Fruit fly (Drosophila melanogaster): ENCODE results near the gene CG31626.

The CG31626 gene

DNA sequence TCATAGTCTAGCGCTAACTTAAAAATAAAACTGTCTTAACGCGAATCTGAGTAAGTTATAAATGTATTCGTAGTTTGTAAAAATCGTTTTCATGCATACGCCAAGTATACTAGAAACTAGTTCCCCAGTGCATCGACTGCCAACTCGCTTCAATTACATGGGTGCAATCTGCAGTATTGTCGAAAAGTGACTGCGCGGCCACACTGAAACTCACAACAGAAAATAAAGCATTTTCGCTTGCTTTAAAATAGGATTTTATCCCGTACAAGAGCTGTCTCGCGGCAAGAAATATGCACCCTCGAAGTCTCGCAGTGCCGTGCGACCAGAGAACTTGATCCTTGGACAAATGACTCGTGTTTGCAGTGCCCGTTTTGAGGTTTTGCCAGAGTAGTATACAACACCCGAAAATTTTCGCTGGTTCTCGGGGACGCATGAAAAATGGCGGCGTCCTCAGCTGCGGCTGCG, 15.4 kb downstream of the CG31626 start, which contains the start of gene CG8677 (continued):
- no peak for TF ChIP-seq CG12942 (GFP tag; optimal IDR thresholded peaks at IDR 0.05)

DNA sequence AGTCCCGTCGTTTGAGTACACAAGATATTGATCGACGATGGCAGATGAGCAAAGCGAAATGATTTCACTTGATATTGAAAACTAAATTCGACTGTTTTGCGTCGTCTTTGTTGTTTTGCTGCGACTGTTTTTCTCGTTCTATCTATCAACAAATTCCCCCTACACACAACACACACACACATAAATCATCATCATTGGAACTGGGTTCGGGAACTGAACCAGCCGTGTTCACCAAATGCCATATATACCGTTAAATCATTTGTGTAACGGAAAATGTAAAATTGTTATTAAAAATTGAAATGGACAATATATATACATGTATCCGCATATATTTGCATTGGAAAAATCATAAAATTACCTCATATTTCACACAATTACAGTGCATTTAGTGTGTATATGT, 16.1 kb downstream of the CG31626 start, which contains the start of gene Atg18b:
Gene Atg18b, minus strand, starts transcription at position 177 of the 400 bp plus-strand sequence.
- TF ChIP-seq Hr51 (GFP tag; optimal IDR thresholded peaks at IDR 0.05) = no peak
- TF ChIP-seq CG8924 (tag; optimal IDR thresholded peaks at IDR 0.05) = peak; percentile 44
- peak; percentile 28 for TF ChIP-seq pzg (GFP tag; optimal IDR thresholded peaks at IDR 0.05)
- TF ChIP-seq Blimp-1 (GFP tag; optimal IDR thresholded peaks at IDR 0.05) = no peak
- TF ChIP-seq CoRest (tag; optimal IDR thresholded peaks at IDR 0.05) = peak; percentile 14
- 0 out of 3 replicates have a peak, but pooled peaks have one; percentile 11 for TF ChIP-seq row (GFP tag; IDR thresholded peaks at IDR 0.05)
- peak; percentile 98 for TF ChIP-seq CG15514 (GFP tag; optimal IDR thresholded peaks at IDR 0.05)
- TF ChIP-seq CG12942 (GFP tag; optimal IDR thresholded peaks at IDR 0.05) = no peak
- TF ChIP-seq dimm (GFP tag; IDR thresholded peaks at IDR 0.05) = no peak
- TF ChIP-seq CG4617 (GFP tag; optimal IDR thresholded peaks at IDR 0.05; ENCODE audit: borderline replicate concordance) = peak; percentile 12
- peak; percentile 78 for TF ChIP-seq Myb (GFP tag; optimal IDR thresholded peaks at IDR 0.05)
- peak; percentile 84 for TF ChIP-seq CG10462 (GFP tag; optimal IDR thresholded peaks at IDR 0.05)
- TF ChIP-seq cg (GFP tag; optimal IDR thresholded peaks at IDR 0.05) = peak; percentile 62
- TF ChIP-seq CG3995 (GFP tag; optimal IDR thresholded peaks at IDR 0.05) = peak; percentile 83

- peak; percentile 42 for TF ChIP-seq pfk (GFP tag; optimal IDR thresholded peaks at IDR 0.05)
- TF ChIP-seq CG34376 (GFP tag; optimal IDR thresholded peaks at IDR 0.05) = peak; percentile 53
- TF ChIP-seq MBD-R2 (GFP tag; IDR thresholded peaks at IDR 0.05) = 0 out of 2 replicates have a peak, but pooled peaks have one; percentile 9
- 0 out of 3 replicates have a peak, but pooled peaks have one; percentile 17 for TF ChIP-seq ci (GFP tag; IDR thresholded peaks at IDR 0.05)
- TF ChIP-seq gsb (GFP tag; IDR thresholded peaks at IDR 0.05) = peak; percentile 52; the same call in 1 of the 2 replicates
- TF ChIP-seq cwo (GFP tag; optimal IDR thresholded peaks at IDR 0.05) = peak; percentile 29
- TF ChIP-seq CG17328 (GFP tag; IDR thresholded peaks at IDR 0.05) = peak; percentile 15; the same call in 1 of the 2 replicates
- TF ChIP-seq CG1603 (tag; optimal IDR thresholded peaks at IDR 0.05) = peak; percentile 25
- TF ChIP-seq CG11093 (GFP tag; IDR thresholded peaks at IDR 0.05) = no peak
- TF ChIP-seq CG9609 (GFP tag; optimal IDR thresholded peaks at IDR 0.05) = no peak
- peak; percentile 34 for TF ChIP-seq B-H2 (GFP tag; optimal IDR thresholded peaks at IDR 0.05)
- TF ChIP-seq phol (tag; optimal IDR thresholded peaks at IDR 0.05) = no peak
- no peak for TF ChIP-seq ro (GFP tag; IDR thresholded peaks at IDR 0.05)
- TF ChIP-seq CG12769 (tag; optimal IDR thresholded peaks at IDR 0.05) = peak; percentile 72
- no peak for TF ChIP-seq tll (GFP tag; optimal IDR thresholded peaks at IDR 0.05)
- no peak for TF ChIP-seq CG13287 (GFP tag; IDR thresholded peaks at IDR 0.05; ENCODE audit: partially characterized antibody)
- peak in 1 of 2 experiments; percentile 60 for TF ChIP-seq crp (GFP tag; optimal IDR thresholded peaks at IDR 0.05)
- no peak for TF ChIP-seq Vsx1 (GFP tag; optimal IDR thresholded peaks at IDR 0.05)
- peak; percentile 29 for TF ChIP-seq CG4707 (GFP tag; optimal IDR thresholded peaks at IDR 0.05)
- TF ChIP-seq CG2120 (GFP tag; optimal IDR thresholded peaks at IDR 0.05) = peak; percentile 6
- peak; percentile 36 for TF ChIP-seq CG3281 (GFP tag; optimal IDR thresholded peaks at IDR 0.05)
- no peak for TF ChIP-seq CG10321 (GFP tag; IDR thresholded peaks at IDR 0.05)
- TF ChIP-seq sd (tag; optimal IDR thresholded peaks at IDR 0.05) = no peak
- peak; percentile 76 for TF ChIP-seq grau (tag; optimal IDR thresholded peaks at IDR 0.05)
- no peak for TF ChIP-seq wek (GFP tag; optimal IDR thresholded peaks at IDR 0.05)
- peak; percentile 11 for TF ChIP-seq ftz-f1 (GFP tag; optimal IDR thresholded peaks at IDR 0.05)
- no peak for TF ChIP-seq otp (GFP tag; IDR thresholded peaks at IDR 0.05)
- no peak for TF ChIP-seq CG5245 (GFP tag; optimal IDR thresholded peaks at IDR 0.05)
- TF ChIP-seq CG6813 (GFP tag; optimal IDR thresholded peaks at IDR 0.05) = peak; percentile 3
- TF ChIP-seq slbo (GFP tag; IDR thresholded peaks at IDR 0.05) = 0 out of 2 replicates have a peak, but pooled peaks have one; percentile 30
- peak; percentile 23; the same call in 1 of the 2 replicates for TF ChIP-seq lmd (GFP tag; IDR thresholded peaks at IDR 0.05)
- TF ChIP-seq rib (GFP tag; IDR thresholded peaks at IDR 0.05) = peak; percentile 17; the same call in 1 of the 2 replicates
These were observed 16.9 kb downstream of the CG31626 start for dm6 chr2L:21219640-21220085.

Data from whole organism, embryonic.